Fruit fly (Drosophila melanogaster) whole organism, pupa: Measurements from ENCODE around the gene CG4017.

Experiments used
- CG10348 ChIP-seq: fragments of 200-800 bp; sonication (Bioruptor generic); IDR thresholded peaks from 2 replicates; pipeline ENCODE4 v1.3.6; 2022; ENCODE audit warnings: missing biosample characterization, missing genetic modification characterization
- CG15710 ChIP-seq: fragments of 200-800 bp; sonication (Bioruptor generic); optimal IDR thresholded peaks from 2 replicates; lab custom pipeline; 2018; ENCODE audit warnings: missing biosample characterization, mild to moderate bottlenecking, missing genetic modification characterization, moderate library complexity
- CG17806 ChIP-seq: fragments of 200-800 bp; sonication (Bioruptor generic); optimal IDR thresholded peaks from 2 replicates; lab custom pipeline; 2018; ENCODE audit warnings: missing biosample characterization, mild to moderate bottlenecking, missing genetic modification characterization, moderate library complexity
- CG8159 ChIP-seq: fragments of 200-800 bp; sonication (Bioruptor generic); optimal IDR thresholded peaks from 3 replicates; lab custom pipeline; 2018; ENCODE audit warnings: missing biosample characterization, mild to moderate bottlenecking, missing genetic modification characterization, moderate library complexity
- CG8301 ChIP-seq: fragments of 200-800 bp; sonication (Bioruptor generic); optimal IDR thresholded peaks from 2 replicates; lab custom pipeline; 2018; ENCODE audit warnings: missing biosample characterization, mild to moderate bottlenecking, missing genetic modification characterization
- Ets98B ChIP-seq: fragments of 200-800 bp; sonication (Bioruptor generic); IDR thresholded peaks from 2 replicates; pipeline ENCODE4 v1.3.6; 2022; ENCODE audit warnings: missing biosample characterization, missing genetic modification characterization
- Snoo ChIP-seq: fragments of 200-800 bp; sonication (Bioruptor generic); optimal IDR thresholded peaks from 3 replicates; lab custom pipeline; 2017; ENCODE audit warnings: missing biosample characterization, mild to moderate bottlenecking, missing genetic modification characterization, inconsistent platforms

- no peak for TF ChIP-seq CG10348 (GFP tag; lab: Robert Waterston, UW)
- no peak for TF ChIP-seq CG8301 (tag; lab: Kevin White, UChicago)
- TF ChIP-seq Ets98B (GFP tag; lab: Robert Waterston, UW) = no peak
- no peak for TF ChIP-seq CG17806 (tag; lab: Kevin White, UChicago)
- TF ChIP-seq CG15710 (tag; lab: Kevin White, UChicago) = no peak
- no peak for TF ChIP-seq CG8159 (tag; lab: Kevin White, UChicago)
- no peak for TF ChIP-seq Snoo (tag; lab: Kevin White, UChicago)
Observed at dm6 chr2L:9770896-9771295, 4.0 kb downstream of the CG4017 start, which contains the start of gene ppk18.
